In genomic region chr2L:18482170-18482569, dm6 we compare ENCODE assay signal across 4 fruit fly cellular contexts.
A peak's percentile ranks its signal among the peaks of the same experiment; 100 is the strongest.
TF ChIP-seq lines count a peak whose summit lies in the region.

No protein-coding gene starts in this region.

- no peak for TF ChIP-seq CTCF in whole organism, embryonic (GFP tag; optimal IDR thresholded peaks at IDR 0.05; lab: Kevin White, UChicago)

TF ChIP-seq in whole organism, embryonic, 481 proteins besides CTCF, POLR2A, EP300 and RAD21 (continues in another document):
- TF ChIP-seq usp (GFP tag; optimal IDR thresholded peaks at IDR 0.05; lab: Kevin White, UChicago) (no peak), CG30020 (tag; optimal IDR thresholded peaks at IDR 0.05; lab: Kevin White, UChicago) (no peak), danr (GFP tag; IDR thresholded peaks at IDR 0.05; lab: Robert Waterston, UW) (no peak), Atf-2 (GFP tag; optimal IDR thresholded peaks at IDR 0.05; lab: Kevin White, UChicago) (no peak), ato (GFP tag; IDR thresholded peaks at IDR 0.05; lab: Robert Waterston, UW; ENCODE audit: partially characterized antibody) (no peak), gsb (GFP tag; IDR thresholded peaks at IDR 0.05; lab: Robert Waterston, UW) (no peak), TFAM (GFP tag; optimal IDR thresholded peaks at IDR 0.05; lab: Kevin White, UChicago) (no peak), Bgb (GFP tag; IDR thresholded peaks at IDR 0.05; lab: Robert Waterston, UW; ENCODE audit: partially characterized antibody) (no peak), CG9215 (GFP tag; IDR thresholded peaks at IDR 0.05; lab: Robert Waterston, UW) (no peak), CG4730 (GFP tag; IDR thresholded peaks at IDR 0.05; lab: Robert Waterston, UW) (no peak), tap (tag; optimal IDR thresholded peaks at IDR 0.05; lab: Kevin White, UChicago) (no peak), phol (tag; optimal IDR thresholded peaks at IDR 0.05; lab: Kevin White, UChicago) (peak; percentile 55), CG11247 (GFP tag; IDR thresholded peaks at IDR 0.05; lab: Robert Waterston, UW) (no peak), hbn (GFP tag; IDR thresholded peaks at IDR 0.05; lab: Robert Waterston, UW; ENCODE audit: partially characterized antibody) (no peak), CG8944 (GFP tag; optimal IDR thresholded peaks at IDR 0.05; lab: Kevin White, UChicago) (no peak), Max (GFP tag; optimal IDR thresholded peaks at IDR 0.05; lab: Kevin White, UChicago) (no peak), CG3065 (GFP tag; optimal IDR thresholded peaks at IDR 0.05; lab: Kevin White, UChicago) (no peak), CG11560 (tag; IDR thresholded peaks at IDR 0.05; lab: Robert Waterston, UW) (no peak), sim (GFP tag; IDR thresholded peaks at IDR 0.05; lab: Robert Waterston, UW) (no peak), BEAF-32 (GFP tag; optimal IDR thresholded peaks at IDR 0.05; lab: Kevin White, UChicago) (no peak), CG16779 (GFP tag; IDR thresholded peaks at IDR 0.05; lab: Robert Waterston, UW) (no peak), mam (GFP tag; optimal IDR thresholded peaks at IDR 0.05; lab: Kevin White, UChicago) (no peak), trem (tag; optimal IDR thresholded peaks at IDR 0.05; lab: Kevin White, UChicago) (peak; percentile 5), CG13123 (GFP tag; optimal IDR thresholded peaks at IDR 0.05; lab: Kevin White, UChicago) (no peak)

TF ChIP-seq in whole organism, prepupa, 60 proteins besides CTCF, POLR2A, EP300 and RAD21 (continues in another document):
- peak in 1 of 2 experiments; percentile 52 for TF ChIP-seq ss (GFP tag; optimal IDR thresholded peaks at IDR 0.05; lab: Kevin White, UChicago)
- no peak for TF ChIP-seq Hr38 (GFP tag; optimal IDR thresholded peaks at IDR 0.05; lab: Kevin White, UChicago)
- TF ChIP-seq CG7368 (GFP tag; optimal IDR thresholded peaks at IDR 0.05; lab: Kevin White, UChicago): peak; percentile 18
- peak; percentile 46 for TF ChIP-seq net (GFP tag; optimal IDR thresholded peaks at IDR 0.05; lab: Kevin White, UChicago)
- peak; percentile 72 for TF ChIP-seq Ets96B (tag; optimal IDR thresholded peaks at IDR 0.05; lab: Kevin White, UChicago)
- TF ChIP-seq Sox14 (GFP tag; optimal IDR thresholded peaks at IDR 0.05; lab: Kevin White, UChicago): peak; percentile 33
- peak; percentile 72 for TF ChIP-seq CG3032 (tag; optimal IDR thresholded peaks at IDR 0.05; lab: Kevin White, UChicago)
- no peak for TF ChIP-seq Lpt (GFP tag; optimal IDR thresholded peaks at IDR 0.05; lab: Kevin White, UChicago)
- TF ChIP-seq Hr39 (GFP tag; optimal IDR thresholded peaks at IDR 0.05; lab: Kevin White, UChicago): no peak
- peak; percentile 64 for TF ChIP-seq acj6 (GFP tag; optimal IDR thresholded peaks at IDR 0.05; lab: Kevin White, UChicago)
- no peak for TF ChIP-seq CG8319 (GFP tag; optimal IDR thresholded peaks at IDR 0.05; lab: Kevin White, UChicago)
- no peak for TF ChIP-seq Eip93F (GFP tag; optimal IDR thresholded peaks at IDR 0.05; lab: Kevin White, UChicago)
- TF ChIP-seq CG16779 (tag; optimal IDR thresholded peaks at IDR 0.05; lab: Kevin White, UChicago): peak; percentile 44
- TF ChIP-seq CG11762 (GFP tag; optimal IDR thresholded peaks at IDR 0.05; lab: Kevin White, UChicago; ENCODE audit: insufficient read depth): no peak
- peak; percentile 61 for TF ChIP-seq pdm3 (GFP tag; optimal IDR thresholded peaks at IDR 0.05; lab: Kevin White, UChicago)
- peak; percentile 77 for TF ChIP-seq CG10631 (GFP tag; optimal IDR thresholded peaks at IDR 0.05; lab: Kevin White, UChicago)
- peak; percentile 57 for TF ChIP-seq esn (GFP tag; optimal IDR thresholded peaks at IDR 0.05; lab: Kevin White, UChicago)
- TF ChIP-seq CG34406 (GFP tag; optimal IDR thresholded peaks at IDR 0.05; lab: Kevin White, UChicago): peak; percentile 75
- peak; percentile 23 for TF ChIP-seq Blimp-1 (GFP tag; optimal IDR thresholded peaks at IDR 0.05; lab: Kevin White, UChicago)
- peak; percentile 22 for TF ChIP-seq Sox15 (GFP tag; optimal IDR thresholded peaks at IDR 0.05; lab: Kevin White, UChicago)
- no peak for TF ChIP-seq fd85E (GFP tag; optimal IDR thresholded peaks at IDR 0.05; lab: Kevin White, UChicago)
- peak; percentile 76 for TF ChIP-seq svp (GFP tag; lab: Kevin White, UChicago)
- no peak for TF ChIP-seq CG1621 (tag; optimal IDR thresholded peaks at IDR 0.05; lab: Kevin White, UChicago)
- TF ChIP-seq CG11294 (GFP tag; IDR thresholded peaks at IDR 0.05; lab: Robert Waterston, UW): no peak

TF ChIP-seq in whole organism, pupa, 21 proteins besides CTCF, POLR2A, EP300 and RAD21:
- peak; percentile 83 for TF ChIP-seq CG14655 (GFP tag; optimal IDR thresholded peaks at IDR 0.05; lab: Kevin White, UChicago)
- peak; percentile 49 for TF ChIP-seq Pif1A (GFP tag; optimal IDR thresholded peaks at IDR 0.05; lab: Kevin White, UChicago)
- 0 out of 3 replicates have a peak, but pooled peaks have one; percentile 24 for TF ChIP-seq CG4496 (GFP tag; IDR thresholded peaks at IDR 0.05; lab: Robert Waterston, UW)
- TF ChIP-seq fd96Ca (GFP tag; IDR thresholded peaks at IDR 0.05; lab: Robert Waterston, UW): no peak
- no peak for TF ChIP-seq rn (GFP tag; IDR thresholded peaks at IDR 0.05; lab: Robert Waterston, UW)
- TF ChIP-seq CG34367 (tag; optimal IDR thresholded peaks at IDR 0.05; lab: Kevin White, UChicago): peak; percentile 57
- TF ChIP-seq CG9948 (tag; optimal IDR thresholded peaks at IDR 0.05; lab: Kevin White, UChicago): peak; percentile 87
- no peak for TF ChIP-seq gl (tag; optimal IDR thresholded peaks at IDR 0.05; lab: Kevin White, UChicago)
- TF ChIP-seq CG10348 (GFP tag; IDR thresholded peaks at IDR 0.05; lab: Robert Waterston, UW): no peak
- TF ChIP-seq Ets98B (GFP tag; IDR thresholded peaks at IDR 0.05; lab: Robert Waterston, UW): 0 out of 2 replicates have a peak, but pooled peaks have one; percentile 28
- no peak for TF ChIP-seq EcR (GFP tag; optimal IDR thresholded peaks at IDR 0.05; lab: Kevin White, UChicago)
- TF ChIP-seq CG15710 (tag; optimal IDR thresholded peaks at IDR 0.05; lab: Kevin White, UChicago): peak; percentile 71
- TF ChIP-seq CG8159 (tag; optimal IDR thresholded peaks at IDR 0.05; lab: Kevin White, UChicago): peak; percentile 84
- TF ChIP-seq Snoo (tag; optimal IDR thresholded peaks at IDR 0.05; lab: Kevin White, UChicago): no peak
- peak; percentile 31 for TF ChIP-seq Pif1B (GFP tag; optimal IDR thresholded peaks at IDR 0.05; lab: Kevin White, UChicago)
- TF ChIP-seq CG13204 (GFP tag; optimal IDR thresholded peaks at IDR 0.05; lab: Kevin White, UChicago): no peak
- peak; percentile 18; the same call in 1 of the 2 replicates for TF ChIP-seq CG32121 (GFP tag; IDR thresholded peaks at IDR 0.05; lab: Robert Waterston, UW)
- peak; percentile 77 for TF ChIP-seq CG17806 (tag; optimal IDR thresholded peaks at IDR 0.05; lab: Kevin White, UChicago)
- TF ChIP-seq D1 (tag; optimal IDR thresholded peaks at IDR 0.05; lab: Kevin White, UChicago): peak; percentile 74
- 0 out of 2 replicates have a peak, but pooled peaks have one; percentile 19 for TF ChIP-seq CG12605 (GFP tag; IDR thresholded peaks at IDR 0.05; lab: Robert Waterston, UW)
- peak; percentile 59 for TF ChIP-seq CG8301 (tag; optimal IDR thresholded peaks at IDR 0.05; lab: Kevin White, UChicago)

TF ChIP-seq in whole organism, wandering third instar larva, 38 proteins besides CTCF, POLR2A, EP300 and RAD21:
- TF ChIP-seq Dif (GFP tag; optimal IDR thresholded peaks at IDR 0.05; lab: Kevin White, UChicago; ENCODE audit: partially characterized antibody) (no peak), h (GFP tag; optimal IDR thresholded peaks at IDR 0.05; lab: Kevin White, UChicago) (no peak), fru (GFP tag; optimal IDR thresholded peaks at IDR 0.05; lab: Kevin White, UChicago) (peak; percentile 8), dl (GFP tag; optimal IDR thresholded peaks at IDR 0.05; lab: Kevin White, UChicago; ENCODE audit: insufficient read depth in 1 of 2, partially characterized antibody in 2 of 2) (no peak), lola (GFP tag; optimal IDR thresholded peaks at IDR 0.05; lab: Kevin White, UChicago) (no peak), N (GFP tag; optimal IDR thresholded peaks at IDR 0.05; lab: Kevin White, UChicago) (no peak), Dfd (GFP tag; optimal IDR thresholded peaks at IDR 0.05; lab: Kevin White, UChicago) (no peak), pan (optimal IDR thresholded peaks at IDR 0.05; lab: Kevin White, UChicago) (no peak), psq (GFP tag; optimal IDR thresholded peaks at IDR 0.05; lab: Kevin White, UChicago) (no peak), Sp1 (GFP tag; optimal IDR thresholded peaks at IDR 0.05; lab: Kevin White, UChicago) (peak; percentile 29)

Comparison
In these comparisons a context has a peak if more than half of its experiments do, and no peak if none do; other contexts are left out.
1. Of the 7 proteins assayed by ChIP-seq in both whole organism, embryonic and whole organism, prepupa: peak only in whole organism, embryonic: none; only in whole organism, prepupa: Blimp-1 and CG16779; in both: Sox102F; in neither: 4.